Fruit fly (Drosophila melanogaster) whole organism, embryonic: ENCODE results near the gene CARPB.
A peak's percentile ranks its signal among the peaks of the same experiment; 100 is the strongest.

ENCODE experiments used
- Blimp-1 ChIP-seq: fragments of 200-800 bp; sonication (Bioruptor generic); optimal IDR thresholded peaks from 3 replicates; lab custom pipeline; 2018; ENCODE audit warnings: missing biosample characterization, missing genetic modification characterization, mild to moderate bottlenecking, moderate library complexity, missing genetic modification reagents
- CG10979 ChIP-seq: fragments of 200-800 bp; sonication (Bioruptor generic); optimal IDR thresholded peaks from 2 replicates; lab custom pipeline; 2018; ENCODE audit warnings: missing biosample characterization, mild to moderate bottlenecking, missing genetic modification characterization, moderate library complexity
- CG11504 ChIP-seq: fragments of 200-800 bp; sonication (Bioruptor generic); optimal IDR thresholded peaks from 3 replicates; lab custom pipeline; 2019; ENCODE audit warnings: missing biosample characterization, mild to moderate bottlenecking, missing genetic modification characterization, moderate library complexity
- CG12219 ChIP-seq: fragments of 200-800 bp; sonication (Bioruptor generic); optimal IDR thresholded peaks from 3 replicates; lab custom pipeline; 2018; ENCODE audit warnings: missing biosample characterization, mild to moderate bottlenecking, missing genetic modification characterization
- CG14860 ChIP-seq: fragments of 200-800 bp; sonication (Bioruptor generic); IDR thresholded peaks from 3 replicates; pipeline ENCODE4 v1.3.6; 2022; ENCODE audit warnings: missing biosample characterization, missing genetic modification characterization; ENCODE audit not compliant: partially characterized antibody
- CG1603 ChIP-seq: fragments of 200-800 bp; sonication (Bioruptor generic); optimal IDR thresholded peaks from 2 replicates; lab custom pipeline; 2019; ENCODE audit warnings: missing biosample characterization, mild to moderate bottlenecking, missing genetic modification characterization, moderate library complexity
- CG17385 ChIP-seq: fragments of 200-800 bp; sonication (Bioruptor generic); optimal IDR thresholded peaks from 3 replicates; lab custom pipeline; 2018; ENCODE audit warnings: missing biosample characterization, mild to moderate bottlenecking, missing genetic modification characterization
- CG2199 ChIP-seq: fragments of 200-800 bp; sonication (Bioruptor generic); IDR thresholded peaks from 3 replicates; pipeline ENCODE4 v1.3.6; 2022; ENCODE audit warnings: missing biosample characterization, missing genetic modification characterization
- CG2712 ChIP-seq: fragments of 200-800 bp; optimal IDR thresholded peaks from 3 replicates; lab custom pipeline; 2019; ENCODE audit warnings: missing biosample characterization, mild to moderate bottlenecking, missing genetic modification characterization, moderate library complexity
- CG7963 ChIP-seq: fragments of 200-800 bp; sonication (Bioruptor generic); IDR thresholded peaks from 3 replicates; pipeline ENCODE4 v1.3.6; 2022; ENCODE audit warnings: missing biosample characterization, missing genetic modification characterization; ENCODE audit not compliant: partially characterized antibody
- CG8281 ChIP-seq: fragments of 200-800 bp; sonication (Bioruptor generic); optimal IDR thresholded peaks from 2 replicates; lab custom pipeline; 2018; ENCODE audit warnings: missing biosample characterization, mild to moderate bottlenecking, missing genetic modification characterization, moderate library complexity
- CG9817 ChIP-seq: fragments of 200-800 bp; sonication (Bioruptor generic); optimal IDR thresholded peaks from 2 replicates; lab custom pipeline; 2018; ENCODE audit warnings: missing biosample characterization, mild to moderate bottlenecking, missing genetic modification characterization, moderate library complexity
- Chrac-16 ChIP-seq: fragments of 200-800 bp; sonication (Bioruptor generic); optimal IDR thresholded peaks from 3 replicates; lab custom pipeline; 2016; ENCODE audit warnings: missing biosample characterization, missing genetic modification characterization
- D19A ChIP-seq: fragments of 200-800 bp; optimal IDR thresholded peaks from 3 replicates; lab custom pipeline; 2019; ENCODE audit warnings: missing biosample characterization, mild to moderate bottlenecking, missing genetic modification characterization, moderate library complexity
- Drgx ChIP-seq: fragments of 200-800 bp; sonication (Bioruptor generic); IDR thresholded peaks from 2 replicates; pipeline ENCODE4 v1.3.6; 2022; ENCODE audit warnings: missing biosample characterization, missing genetic modification characterization
- Elba2 ChIP-seq: fragments of 200-800 bp; sonication (Bioruptor generic); optimal IDR thresholded peaks from 3 replicates; lab custom pipeline; 2016; ENCODE audit warnings: missing biosample characterization, missing genetic modification characterization
- Jarid2 ChIP-seq: fragments of 200-800 bp; sonication (Bioruptor generic); optimal IDR thresholded peaks from 3 replicates; lab custom pipeline; 2017; ENCODE audit warnings: mild to moderate bottlenecking, missing biosample characterization, missing genetic modification reagents, missing genetic modification characterization
- NFAT ChIP-seq: fragments of 200-800 bp; sonication (Bioruptor generic); IDR thresholded peaks from 2 replicates; pipeline ENCODE4 v1.3.6; 2022; ENCODE audit warnings: missing biosample characterization, missing genetic modification characterization
- Usf ChIP-seq: fragments of 200-800 bp; sonication (Bioruptor generic); optimal IDR thresholded peaks from 2 replicates; lab custom pipeline; 2017; ENCODE audit warnings: missing genotype, missing biosample characterization, missing genetic modification characterization
- bsh ChIP-seq, 2 experiments: fragments of 200-800 bp; sonication (Bioruptor generic); optimal IDR thresholded peaks; 2 replicates each; lab custom pipeline; 2017 to 2018; ENCODE audit warnings: mild to moderate bottlenecking in 2 of 2, missing biosample characterization in 2 of 2, missing genetic modification characterization in 2 of 2, moderate library complexity in 1 of 2
- da ChIP-seq: fragments of 200-800 bp; sonication (Bioruptor generic); optimal IDR thresholded peaks from 2 replicates; lab custom pipeline; 2016; ENCODE audit warnings: missing biosample characterization, missing genetic modification characterization
- dysf ChIP-seq: fragments of 200-800 bp; sonication (Bioruptor generic); IDR thresholded peaks from 3 replicates; pipeline ENCODE4 v1.3.6; 2022; ENCODE audit warnings: missing biosample characterization, missing genetic modification characterization
- fd96Cb ChIP-seq: fragments of 200-800 bp; sonication (Bioruptor generic); optimal IDR thresholded peaks from 2 replicates; lab custom pipeline; 2018; ENCODE audit warnings: missing biosample characterization, mild to moderate bottlenecking, missing genetic modification characterization, moderate library complexity
- gcm ChIP-seq: fragments of 200-800 bp; sonication (Bioruptor generic); optimal IDR thresholded peaks from 2 replicates; lab custom pipeline; 2019; ENCODE audit warnings: missing biosample characterization, mild to moderate bottlenecking, missing genetic modification characterization, moderate library complexity
- gem ChIP-seq: fragments of 200-800 bp; sonication (Bioruptor generic); optimal IDR thresholded peaks from 2 replicates; lab custom pipeline; 2019; ENCODE audit warnings: missing biosample characterization, mild to moderate bottlenecking, missing genetic modification characterization, moderate library complexity
- knrl ChIP-seq: fragments of 200-800 bp; sonication (Bioruptor generic); IDR thresholded peaks from 3 replicates; pipeline ENCODE4 v1.3.6; 2022; ENCODE audit warnings: missing biosample characterization, missing genetic modification characterization; ENCODE audit not compliant: partially characterized antibody
- mirr ChIP-seq: fragments of 200-800 bp; sonication (Bioruptor generic); optimal IDR thresholded peaks from 3 replicates; lab custom pipeline; 2018; ENCODE audit warnings: missing biosample characterization, mild to moderate bottlenecking, missing genetic modification characterization
- sc ChIP-seq, 3 experiments: fragments of >200 bp in 2 of 3; fragments of 200-800 bp in 1 of 3; sonication (Bioruptor generic) in 1 of 3; optimal IDR thresholded peaks; 2 replicates in 2 of 3; 3 replicates in 1 of 3; lab custom pipeline; 2017; ENCODE audit warnings: mild to moderate bottlenecking in 1 of 3, missing biosample characterization in 1 of 3, missing genetic modification characterization in 1 of 3, missing genetic modification reagents in 1 of 3
- sens ChIP-seq: fragments of 200-800 bp; sonication (Bioruptor generic); peaks from one replicate; lab custom pipeline; 2016; ENCODE audit warnings: missing biosample characterization, missing genetic modification characterization
- slp2 ChIP-seq: fragments of 200-800 bp; sonication (Bioruptor generic); optimal IDR thresholded peaks from 2 replicates; lab custom pipeline; 2016; ENCODE audit warnings: missing biosample characterization, missing genetic modification characterization
- trh ChIP-seq: fragments of 200-800 bp; sonication (Bioruptor generic); optimal IDR thresholded peaks from 2 replicates; lab custom pipeline; 2016; ENCODE audit warnings: missing biosample characterization, missing genetic modification characterization
- vnd ChIP-seq: fragments of 200-800 bp; sonication (Bioruptor generic); IDR thresholded peaks from 3 replicates; pipeline ENCODE4 v1.3.6; 2022; ENCODE audit warnings: missing biosample characterization, missing genetic modification characterization; ENCODE audit not compliant: partially characterized antibody
- zen ChIP-seq: fragments of 200-800 bp; sonication (Bioruptor generic); optimal IDR thresholded peaks from 3 replicates; lab custom pipeline; 2018; ENCODE audit warnings: missing biosample characterization, mild to moderate bottlenecking, missing genetic modification characterization, moderate library complexity

The CARPB gene

DNA sequence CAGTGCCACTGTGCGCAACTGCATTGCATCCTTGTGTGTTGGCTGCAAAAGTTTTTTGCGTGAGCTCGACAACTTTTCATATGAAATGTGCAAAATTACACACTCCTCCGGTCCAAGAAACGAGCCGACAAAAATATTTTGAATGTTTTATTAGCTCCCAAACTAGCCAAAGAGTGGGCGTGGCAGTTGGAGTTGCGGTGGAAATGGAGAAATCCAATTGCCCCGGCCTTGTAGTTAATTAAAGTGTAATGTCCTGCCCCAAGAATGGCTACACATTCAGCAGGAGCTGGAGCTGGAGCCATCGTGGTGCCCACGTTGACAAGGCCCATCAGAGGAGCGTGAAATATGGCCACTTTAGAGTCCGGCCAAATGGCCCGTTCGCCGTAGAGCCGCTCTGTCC, at the start of gene CARPB:
Gene CARPB (plus strand): TSS at position 301 of the 400 bp plus-strand sequence.
- TF ChIP-seq Elba2 (GFP tag; lab: Kevin White, UChicago) (no peak), gcm (GFP tag; lab: Kevin White, UChicago) (no peak), mirr (GFP tag; lab: Kevin White, UChicago) (no peak), CG7963 (GFP tag; lab: Robert Waterston, UW) (no peak), CG2199 (no peak), Usf (no peak), Jarid2 (GFP tag; lab: Kevin White, UChicago) (no peak), NFAT (no peak), zen (tag; lab: Kevin White, UChicago) (no peak)
- TF ChIP-seq, all 482 proteins: peak for 0

DNA sequence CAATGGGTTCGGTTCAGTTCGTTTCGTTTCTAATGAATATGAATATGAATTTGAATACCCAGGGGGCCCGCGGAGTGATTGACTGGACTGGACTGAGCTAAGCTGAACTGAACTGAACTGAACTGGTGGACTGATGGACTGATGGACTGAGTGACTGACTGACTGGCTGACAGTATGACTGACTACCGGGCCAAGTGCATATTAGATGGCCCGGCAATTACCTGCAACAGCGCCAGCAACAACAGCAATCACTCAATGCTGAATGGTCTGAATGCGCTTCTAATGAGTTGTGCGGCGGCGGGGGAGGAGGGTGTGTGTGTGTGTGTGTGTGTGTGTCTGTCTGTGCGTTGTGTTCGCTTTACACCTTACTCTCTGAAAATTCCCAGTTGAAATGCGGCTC, 48.2 kb upstream of the CARPB start:
- no peak for TF ChIP-seq CG14860 (GFP tag; lab: Robert Waterston, UW)
- TF ChIP-seq zen (tag; lab: Kevin White, UChicago): peak; percentile 57
- TF ChIP-seq CG8281 (tag; lab: Kevin White, UChicago): peak; percentile 80

DNA sequence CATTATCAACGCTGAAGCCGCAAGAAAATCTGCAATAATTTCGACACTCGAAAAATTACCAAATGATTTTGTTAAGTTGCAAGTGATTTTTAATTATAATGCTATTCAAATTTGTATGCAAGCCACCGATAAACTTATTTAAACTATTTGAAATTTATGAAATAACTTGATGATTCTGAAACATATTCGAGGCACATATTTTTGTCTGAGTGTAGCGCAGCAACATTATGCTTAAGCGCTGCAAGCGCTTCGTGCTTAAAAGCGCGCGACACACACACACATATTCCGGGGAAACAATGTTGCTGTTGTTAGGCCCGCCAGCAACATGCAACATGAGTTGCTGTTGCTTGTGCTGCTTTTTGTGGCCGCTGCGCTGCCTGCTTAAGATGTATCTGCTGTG, 44.5 kb upstream of the CARPB start:
- TF ChIP-seq bsh (GFP tag; optimal IDR thresholded peaks at IDR 0.05; lab: Kevin White, UChicago) (peak in 1 of 2 experiments; percentile 42), CG1603 (tag; lab: Kevin White, UChicago) (peak; percentile 19), da (GFP tag; lab: Kevin White, UChicago) (no peak), Chrac-16 (no peak), CG10979 (tag; lab: Kevin White, UChicago) (peak; percentile 9), CG11504 (tag; lab: Kevin White, UChicago) (peak; percentile 91), Blimp-1 (GFP tag; lab: Kevin White, UChicago) (peak; percentile 8), Drgx (GFP tag; lab: Robert Waterston, UW) (peak; percentile 58), knrl (no peak), fd96Cb (peak; percentile 3), trh (GFP tag; lab: Kevin White, UChicago) (no peak), sens (GFP tag; lab: Kevin White, UChicago) (peak; percentile 66), vnd (GFP tag; lab: Robert Waterston, UW) (no peak), gem (peak; percentile 25)

DNA sequence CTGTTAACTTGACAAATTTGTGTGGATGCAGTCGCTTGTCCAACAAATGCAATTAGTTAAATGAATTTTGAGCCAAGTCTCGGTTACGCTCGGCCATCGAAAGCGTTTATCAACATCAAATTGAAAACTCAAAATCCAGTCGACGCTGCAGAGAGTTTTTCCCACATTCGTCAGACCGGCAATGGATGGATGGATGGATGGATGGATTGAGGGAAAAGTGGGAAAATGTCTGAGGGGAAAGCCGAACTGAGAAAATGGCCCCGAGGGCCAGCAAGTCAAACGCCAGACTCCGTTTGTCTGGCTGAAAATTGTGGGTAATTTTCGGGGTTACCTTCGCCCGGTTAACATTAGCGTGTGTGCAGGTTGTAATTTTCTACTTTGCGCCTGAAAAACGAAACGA, 42.8 kb upstream of the CARPB start:
- TF ChIP-seq CG17385 (no peak), CG9817 (no peak), CG8281 (tag; lab: Kevin White, UChicago) (peak; percentile 97), sc (optimal IDR thresholded peaks at IDR 0.05; lab: Kevin White, UChicago) (no peak), sc (GFP tag; optimal IDR thresholded peaks at IDR 0.05; lab: Kevin White, UChicago) (no peak)
- TF ChIP-seq, all 482 proteins: peak for 1

DNA sequence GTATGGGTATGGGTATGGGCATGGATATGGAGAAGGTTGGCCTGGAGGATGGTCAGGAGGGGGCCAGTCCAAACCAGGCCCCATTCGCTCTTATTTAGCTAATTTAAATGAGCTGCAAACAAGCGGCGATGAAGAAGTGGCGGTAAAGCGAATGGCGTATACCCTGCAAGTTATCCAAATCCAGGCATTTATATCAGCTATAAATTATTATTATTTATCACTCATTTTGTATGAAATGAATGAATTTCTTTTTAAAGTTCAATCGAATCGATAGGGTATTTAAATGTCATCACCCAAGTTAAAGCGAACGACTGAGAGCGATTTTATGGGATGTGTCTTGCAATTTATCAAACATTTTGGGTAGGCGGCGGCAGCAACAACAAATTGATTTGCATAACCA, 40.9 kb upstream of the CARPB start:
- TF ChIP-seq gem (peak; percentile 9), CG1603 (tag; lab: Kevin White, UChicago) (peak; percentile 18), D19A (tag; lab: Kevin White, UChicago) (peak; percentile 72), slp2 (GFP tag; lab: Kevin White, UChicago) (no peak), CG2712 (tag; lab: Kevin White, UChicago) (peak; percentile 9), CG12219 (no peak), sens (GFP tag; lab: Kevin White, UChicago) (peak; percentile 59), dysf (GFP tag; lab: Robert Waterston, UW) (0 out of 3 replicates have a peak, but pooled peaks have one; percentile 14), CG11504 (tag; lab: Kevin White, UChicago) (peak; percentile 25)
- TF ChIP-seq, all 482 proteins: peak for 7
